Worm (Caenorhabditis elegans) whole organism, mixed stage, embryonic: ENCODE results near the gene C06C3.10.

Experiments
- elt-3 ChIP-seq: fragments of 150-350 bp; optimal IDR thresholded peaks from 2 replicates; lab custom pipeline; 2014; ENCODE audit warnings: missing biosample characterization, missing genetic modification characterization
- nhr-28 ChIP-seq: fragments of 150-350 bp; optimal IDR thresholded peaks from 2 replicates; lab custom pipeline; 2014; ENCODE audit warnings: missing biosample characterization, missing genetic modification characterization
- pha-4 ChIP-seq: fragments of 150-350 bp; optimal IDR thresholded peaks from 2 replicates; lab custom pipeline; 2018; ENCODE audit warnings: missing biosample characterization, missing genetic modification reagents, missing genetic modification characterization
- snpc-4 ChIP-seq: fragments of 150-350 bp; optimal IDR thresholded peaks from 2 replicates; lab custom pipeline; 2014; ENCODE audit warnings: missing biosample characterization, missing genetic modification characterization
- unc-62 ChIP-seq: fragments of 150-350 bp; optimal IDR thresholded peaks from 2 replicates; lab custom pipeline; 2014; ENCODE audit warnings: missing biosample characterization, missing genetic modification reagents, missing genetic modification characterization

ce11 chrII:9333034-9333433 lies 44.0 kb downstream of the C06C3.10 start:
- TF ChIP-seq snpc-4 (tag; lab: Kevin White, UChicago) (no peak), unc-62 (no peak), nhr-28 (tag; lab: Kevin White, UChicago) (no peak), elt-3 (no peak), pha-4 (tag; lab: Kevin White, UChicago) (no peak)
